Worm (Caenorhabditis elegans) whole organism, mixed stage, embryonic: Measurements from ENCODE around the gene selt-1.2.

ENCODE experiments used
- unc-39 ChIP-seq: fragments of 150-350 bp; optimal IDR thresholded peaks from 2 replicates; lab custom pipeline; 2014; ENCODE audit warnings: missing biosample characterization, missing genetic modification characterization
- unc-62 ChIP-seq: fragments of 150-350 bp; optimal IDR thresholded peaks from 2 replicates; lab custom pipeline; 2014; ENCODE audit warnings: missing biosample characterization, missing genetic modification reagents, missing genetic modification characterization

DNA sequence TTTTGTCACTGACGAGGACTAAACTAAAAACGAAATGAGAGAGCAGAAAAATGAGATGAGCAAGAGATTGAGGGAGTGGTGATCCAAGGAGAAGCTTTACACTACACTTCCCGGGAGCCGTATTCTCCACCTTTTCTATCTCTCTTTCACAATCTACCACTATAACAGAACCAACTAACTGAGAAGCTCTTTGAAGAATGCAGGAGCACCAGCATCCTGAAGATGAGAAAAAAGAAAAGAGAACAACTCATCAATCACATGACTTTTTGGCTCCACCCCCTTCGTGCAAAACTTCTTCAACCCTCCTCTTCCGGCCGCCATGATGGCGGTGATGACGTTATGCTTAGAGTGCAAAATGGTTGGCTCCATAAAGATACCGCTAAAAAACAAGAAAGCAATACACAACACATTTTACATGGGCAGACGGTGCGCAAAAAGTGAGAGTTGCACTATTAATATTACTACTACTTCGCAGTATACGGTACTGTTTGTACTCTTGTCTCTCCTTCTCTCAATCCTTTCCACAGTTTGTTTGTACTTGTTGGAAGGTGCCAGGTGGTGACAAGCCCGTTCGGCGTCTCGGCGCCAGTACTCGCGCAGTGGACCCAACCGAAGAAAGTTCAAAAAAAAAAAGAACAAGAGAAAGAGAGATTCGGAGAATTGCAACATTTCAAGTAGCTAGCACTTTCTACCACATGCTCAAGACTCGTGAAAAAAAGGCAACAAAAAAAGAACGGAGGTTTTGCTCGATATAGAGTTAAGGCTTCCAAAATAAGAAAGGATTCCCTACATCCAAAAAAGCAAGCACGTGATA, 27.9 kb downstream of the selt-1.2 start:
- no peak for TF ChIP-seq unc-39 (tag; lab: Kevin White, UChicago)
- no peak for TF ChIP-seq unc-62
